Worm (Caenorhabditis elegans) whole organism, L3 larva: ENCODE data around the gene ptr-20.

Source experiments
- R02D3.7 ChIP-seq: fragments of 150-350 bp; optimal IDR thresholded peaks from 2 replicates; lab custom pipeline; 2014; ENCODE audit warnings: missing biosample characterization, missing genetic modification characterization
- ZK546.5 ChIP-seq: sonication (generic microtip); optimal IDR thresholded peaks from 2 replicates; lab custom pipeline; 2017; ENCODE audit warnings: missing biosample characterization, missing genetic modification characterization
- aly-2 ChIP-seq: fragments of 150-350 bp; optimal IDR thresholded peaks from 2 replicates; lab custom pipeline; 2014; ENCODE audit warnings: missing biosample characterization, missing genetic modification characterization
- ama-1 ChIP-seq: fragments of 150-350 bp; optimal IDR thresholded peaks from 2 replicates; lab custom pipeline; 2018
- ceh-16 ChIP-seq: sonication (generic microtip); optimal IDR thresholded peaks from 2 replicates; lab custom pipeline; 2017; ENCODE audit warnings: missing biosample characterization, missing genetic modification characterization
- ceh-28 ChIP-seq: fragments of 150-350 bp; optimal IDR thresholded peaks from 2 replicates; lab custom pipeline; 2014; ENCODE audit warnings: missing biosample characterization, missing genetic modification reagents, missing genetic modification characterization
- ceh-82 ChIP-seq: fragments of 150-350 bp; optimal IDR thresholded peaks from 2 replicates; lab custom pipeline; 2014; ENCODE audit warnings: missing biosample characterization, missing genetic modification characterization
- ceh-9 ChIP-seq: sonication (generic microtip); optimal IDR thresholded peaks from 2 replicates; lab custom pipeline; 2018; ENCODE audit warnings: missing biosample characterization, missing genetic modification characterization
- egl-27 ChIP-seq: sonication (generic microtip); optimal IDR thresholded peaks from 4 replicates; lab custom pipeline; 2017; ENCODE audit warnings: missing biosample characterization, missing genetic modification reagents, missing genetic modification characterization
- egl-5 ChIP-seq: fragments of 150-350 bp; optimal IDR thresholded peaks from 2 replicates; lab custom pipeline; 2017; ENCODE audit warnings: missing biosample characterization, missing genetic modification reagents, missing genetic modification characterization, inconsistent platforms
- elt-1 ChIP-seq: fragments of 150-350 bp; optimal IDR thresholded peaks from 2 replicates; lab custom pipeline; 2014; ENCODE audit warnings: missing biosample characterization, missing genetic modification characterization
- elt-2 ChIP-seq: sonication (generic microtip); optimal IDR thresholded peaks from 2 replicates; lab custom pipeline; 2016; ENCODE audit warnings: missing genetic modification reagents, mild to moderate bottlenecking, missing genetic modification characterization, missing compliant biosample characterization
- elt-3 ChIP-seq, 3 experiments: fragments of 150-350 bp in 1 of 3; sonication (generic microtip) in 2 of 3; optimal IDR thresholded peaks; 2 replicates in 2 of 3; 4 replicates in 1 of 3; lab custom pipeline; 2014 to 2017; ENCODE audit warnings: missing biosample characterization in 3 of 3, missing genetic modification characterization in 3 of 3
- eor-1 ChIP-seq, 2 experiments: fragments of 150-350 bp; optimal IDR thresholded peaks; 2 replicates each; lab custom pipeline; 2014 to 2018; ENCODE audit warnings: missing biosample characterization in 2 of 2, missing genetic modification characterization in 2 of 2
- fkh-10 ChIP-seq: sonication (generic microtip); optimal IDR thresholded peaks from 2 replicates; lab custom pipeline; 2017; ENCODE audit warnings: missing biosample characterization, missing genetic modification reagents, missing genetic modification characterization
- fkh-2 ChIP-seq: fragments of 150-350 bp; optimal IDR thresholded peaks from 2 replicates; lab custom pipeline; 2014; ENCODE audit warnings: missing biosample characterization, missing genetic modification reagents, missing genetic modification characterization
- hmg-11 ChIP-seq: sonication (generic microtip); optimal IDR thresholded peaks from 2 replicates; lab custom pipeline; 2016; ENCODE audit warnings: missing genetic modification characterization, missing compliant biosample characterization
- jun-1 ChIP-seq: fragments of 150-350 bp; optimal IDR thresholded peaks from 2 replicates; lab custom pipeline; 2014; ENCODE audit warnings: missing biosample characterization, missing genetic modification reagents, missing genetic modification characterization
- lin-15B ChIP-seq: fragments of 150-350 bp; optimal IDR thresholded peaks from 2 replicates; lab custom pipeline; 2014; ENCODE audit warnings: missing biosample characterization, missing genetic modification characterization
- lin-39 ChIP-seq: fragments of 150-350 bp; optimal IDR thresholded peaks from 2 replicates; lab custom pipeline; 2018; ENCODE audit warnings: missing biosample characterization, missing genetic modification reagents, missing genetic modification characterization
- lsy-12 ChIP-seq: sonication (generic microtip); optimal IDR thresholded peaks from 2 replicates; lab custom pipeline; 2016; ENCODE audit warnings: mild to moderate bottlenecking, missing genetic modification characterization, missing compliant biosample characterization
- mdl-1 ChIP-seq: fragments of 150-350 bp; optimal IDR thresholded peaks from 2 replicates; lab custom pipeline; 2014; ENCODE audit warnings: missing biosample characterization, missing genetic modification characterization
- nfya-1 ChIP-seq: sonication (generic microtip); optimal IDR thresholded peaks from 2 replicates; lab custom pipeline; 2017; ENCODE audit warnings: missing genetic modification characterization, mild to moderate bottlenecking, missing compliant biosample characterization, antibody characterized with exemption, moderate library complexity; ENCODE audit not compliant: insufficient read depth
- nhr-11 ChIP-seq: fragments of 150-350 bp; optimal IDR thresholded peaks from 2 replicates; lab custom pipeline; 2014; ENCODE audit warnings: missing biosample characterization, missing genetic modification characterization
- nhr-23 ChIP-seq: fragments of 150-350 bp; optimal IDR thresholded peaks from 2 replicates; lab custom pipeline; 2014; ENCODE audit warnings: missing biosample characterization, missing genetic modification reagents, missing genetic modification characterization
- nhr-237 ChIP-seq: fragments of 150-350 bp; optimal IDR thresholded peaks from 2 replicates; lab custom pipeline; 2014; ENCODE audit warnings: missing biosample characterization, missing genetic modification characterization
- nhr-25 ChIP-seq: sonication (generic microtip); optimal IDR thresholded peaks from 2 replicates; lab custom pipeline; 2017; ENCODE audit warnings: missing biosample characterization, missing genetic modification characterization
- nhr-28 ChIP-seq: fragments of 150-350 bp; optimal IDR thresholded peaks from 2 replicates; lab custom pipeline; 2014; ENCODE audit warnings: missing biosample characterization, missing genetic modification characterization
- nhr-67 ChIP-seq: fragments of 150-350 bp; optimal IDR thresholded peaks from 2 replicates; lab custom pipeline; 2014; ENCODE audit warnings: missing biosample characterization, missing genetic modification characterization
- nhr-76 ChIP-seq: fragments of 150-350 bp; sonication (generic microtip); optimal IDR thresholded peaks from 5 replicates; lab custom pipeline; 2014; ENCODE audit warnings: missing biosample characterization, missing genetic modification characterization
- pha-4 ChIP-seq: fragments of 150-350 bp; optimal IDR thresholded peaks from 2 replicates; lab custom pipeline; 2014; ENCODE audit warnings: missing biosample characterization, missing genetic modification reagents, missing genetic modification characterization
- sea-2 ChIP-seq: fragments of 150-350 bp; sonication (generic microtip); optimal IDR thresholded peaks from 4 replicates; lab custom pipeline; 2014; ENCODE audit warnings: missing biosample characterization, missing genetic modification reagents, missing genetic modification characterization
- skn-1 ChIP-seq: fragments of 150-350 bp; optimal IDR thresholded peaks from 2 replicates; lab custom pipeline; 2014; ENCODE audit warnings: missing biosample characterization, missing genetic modification characterization
- snpc-4 ChIP-seq: fragments of 150-350 bp; optimal IDR thresholded peaks from 2 replicates; lab custom pipeline; 2014; ENCODE audit warnings: missing biosample characterization, missing genetic modification characterization
- tbx-2 ChIP-seq: sonication (generic microtip); optimal IDR thresholded peaks from 2 replicates; lab custom pipeline; 2016; ENCODE audit warnings: mild to moderate bottlenecking, missing genetic modification characterization, missing compliant biosample characterization
- unc-62 ChIP-seq: fragments of 150-350 bp; sonication (generic microtip); optimal IDR thresholded peaks from 4 replicates; lab custom pipeline; 2014; ENCODE audit warnings: missing biosample characterization, missing genetic modification reagents, missing genetic modification characterization
- zag-1 ChIP-seq: fragments of 150-350 bp; optimal IDR thresholded peaks from 2 replicates; lab custom pipeline; 2014; ENCODE audit warnings: missing biosample characterization, missing genetic modification characterization
- ztf-11 ChIP-seq: fragments of 150-350 bp; optimal IDR thresholded peaks from 2 replicates; lab custom pipeline; 2014; ENCODE audit warnings: missing biosample characterization, missing genetic modification characterization
- ztf-4 ChIP-seq: fragments of 150-350 bp; optimal IDR thresholded peaks from 2 replicates; lab custom pipeline; 2014; ENCODE audit warnings: missing biosample characterization, missing genetic modification characterization

The ptr-20 gene

DNA sequence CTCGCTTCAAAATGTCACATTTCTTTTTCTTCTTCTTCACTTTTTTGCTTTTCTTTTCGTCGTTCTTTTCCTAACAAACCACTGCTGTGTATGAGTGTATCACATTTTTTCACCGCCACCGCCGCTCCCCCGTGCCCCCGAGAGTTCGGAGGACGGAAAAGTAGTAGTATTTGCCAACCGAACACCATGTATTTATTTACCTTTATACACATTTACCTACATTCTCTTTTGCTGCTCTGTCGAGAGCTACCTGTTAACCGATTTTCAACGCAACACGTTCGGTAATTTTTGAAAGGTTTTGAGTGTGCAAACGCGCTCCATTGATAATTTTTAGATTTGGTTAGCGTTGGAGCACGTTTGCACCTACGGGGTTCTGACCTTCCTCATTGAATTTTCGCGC lies 48.3 kb downstream of the ptr-20 start:
- TF ChIP-seq elt-2 (tag; lab: Kevin White, UChicago) (no peak), pha-4 (tag; lab: Kevin White, UChicago) (peak; percentile 69)

DNA sequence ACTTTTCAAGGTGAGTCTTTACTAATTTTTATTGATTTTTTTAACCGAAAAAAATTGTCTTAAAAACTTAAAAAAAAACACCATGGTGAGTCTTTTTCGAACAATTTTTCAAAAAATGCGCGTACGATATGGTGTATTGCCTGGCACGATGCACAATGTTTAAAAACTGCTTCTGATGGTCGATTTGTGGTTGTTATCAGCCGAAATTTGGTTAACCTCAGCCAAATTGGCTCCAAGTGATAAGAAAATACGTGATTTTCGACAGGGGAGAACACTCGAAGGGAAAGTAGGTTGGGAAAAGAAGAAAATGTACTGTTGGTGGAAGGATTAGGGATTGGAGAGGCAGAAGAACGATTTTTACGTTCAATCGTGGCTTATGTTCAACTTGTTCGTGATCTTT lies 49.6 kb downstream of the ptr-20 start:
- TF ChIP-seq R02D3.7 (tag; lab: Kevin White, UChicago) (no peak), elt-2 (tag; lab: Kevin White, UChicago) (peak; percentile 67), ZK546.5 (tag; lab: Kevin White, UChicago) (no peak), ama-1 (lab: Kevin White, UChicago) (peak; percentile 42), pha-4 (tag; lab: Kevin White, UChicago) (peak; percentile 40)

DNA sequence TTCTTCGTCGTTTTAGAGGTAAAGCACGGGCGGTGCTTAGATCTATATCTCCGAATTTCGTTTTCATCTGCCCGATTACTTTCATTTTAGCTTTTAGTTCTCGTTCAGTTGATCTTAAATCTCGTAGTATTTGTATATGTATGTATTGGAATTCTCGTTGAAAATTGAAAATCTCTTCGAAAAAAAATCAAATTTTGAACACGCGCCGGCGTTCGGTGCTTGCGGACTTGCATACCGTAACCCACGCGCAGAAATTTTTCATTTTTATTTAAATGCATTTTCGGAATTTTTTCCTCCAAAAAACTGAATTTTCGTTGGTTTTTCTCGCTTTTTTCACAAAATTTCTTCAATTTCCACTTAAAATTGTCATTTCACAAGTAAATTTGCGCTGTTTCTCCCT lies 50.2 kb downstream of the ptr-20 start:
- TF ChIP-seq aly-2 (tag; lab: Kevin White, UChicago) (no peak), nhr-25 (tag; lab: Kevin White, UChicago) (peak; percentile 20)

DNA sequence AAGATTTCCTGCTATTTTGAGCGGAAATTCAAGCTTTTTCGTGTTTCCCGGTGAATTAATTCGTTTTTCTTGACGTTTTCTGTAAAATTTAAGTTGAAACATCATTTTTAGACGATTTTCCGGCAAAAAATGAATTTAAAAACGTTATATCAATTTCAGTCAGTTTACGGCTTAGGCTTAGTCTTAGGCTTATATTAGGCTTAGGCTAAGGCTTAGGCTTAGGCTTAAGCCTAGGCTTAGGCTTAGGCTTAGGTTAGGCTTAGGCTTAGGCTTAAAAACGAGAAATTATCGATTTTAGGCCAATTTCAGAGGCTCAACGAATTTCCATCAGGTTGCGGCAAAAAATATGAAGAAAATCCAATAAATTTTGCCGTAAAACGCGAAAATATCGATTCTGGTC lies 50.9 kb downstream of the ptr-20 start:
- no peak for TF ChIP-seq nhr-23 (tag; lab: Kevin White, UChicago)

DNA sequence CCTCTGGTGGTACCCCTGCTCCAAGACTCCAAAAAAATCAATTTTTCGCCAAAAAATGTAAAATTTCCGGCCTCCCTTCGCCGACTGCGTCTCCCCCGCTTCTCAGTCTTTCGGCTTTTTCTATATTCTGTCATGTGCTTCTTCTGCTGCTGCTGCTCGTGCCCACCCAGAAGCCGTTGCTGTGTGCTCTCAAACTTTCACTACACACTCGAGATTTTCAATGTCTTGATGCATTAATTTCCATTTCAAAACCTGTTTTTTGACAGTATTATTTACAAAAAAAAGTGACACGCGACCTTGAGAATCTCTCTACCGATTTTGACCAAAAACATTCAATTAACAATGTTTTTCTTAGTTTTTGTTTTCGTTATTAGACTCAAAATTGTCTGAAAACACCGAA lies 51.3 kb downstream of the ptr-20 start:
- TF ChIP-seq egl-5 (tag; lab: Kevin White, UChicago) (no peak), lsy-12 (tag; lab: Kevin White, UChicago) (no peak), nhr-76 (tag; lab: Kevin White, UChicago) (no peak), skn-1 (tag; lab: Kevin White, UChicago) (no peak), nhr-237 (tag; lab: Kevin White, UChicago) (no peak), elt-3 (tag; optimal IDR thresholded peaks at IDR 0.05; lab: Kevin White, UChicago) (no peak), unc-62 (GFP tag; lab: Kevin White, UChicago) (no peak), nfya-1 (tag; lab: Kevin White, UChicago) (peak; percentile 44), eor-1 (tag; optimal IDR thresholded peaks at IDR 0.05; lab: Kevin White, UChicago) (no peak), sea-2 (GFP tag; lab: Kevin White, UChicago) (no peak), R02D3.7 (tag; lab: Kevin White, UChicago) (no peak), ztf-4 (tag; lab: Kevin White, UChicago) (no peak), ceh-82 (no peak), zag-1 (tag; lab: Kevin White, UChicago) (no peak), jun-1 (tag; lab: Kevin White, UChicago) (no peak), lin-39 (tag; lab: Kevin White, UChicago) (peak; percentile 40), fkh-2 (tag; lab: Kevin White, UChicago) (no peak), nhr-28 (tag; lab: Kevin White, UChicago) (no peak), nhr-25 (tag; lab: Kevin White, UChicago) (peak; percentile 36)
- TF ChIP-seq, all 47 proteins: peak for 3

DNA sequence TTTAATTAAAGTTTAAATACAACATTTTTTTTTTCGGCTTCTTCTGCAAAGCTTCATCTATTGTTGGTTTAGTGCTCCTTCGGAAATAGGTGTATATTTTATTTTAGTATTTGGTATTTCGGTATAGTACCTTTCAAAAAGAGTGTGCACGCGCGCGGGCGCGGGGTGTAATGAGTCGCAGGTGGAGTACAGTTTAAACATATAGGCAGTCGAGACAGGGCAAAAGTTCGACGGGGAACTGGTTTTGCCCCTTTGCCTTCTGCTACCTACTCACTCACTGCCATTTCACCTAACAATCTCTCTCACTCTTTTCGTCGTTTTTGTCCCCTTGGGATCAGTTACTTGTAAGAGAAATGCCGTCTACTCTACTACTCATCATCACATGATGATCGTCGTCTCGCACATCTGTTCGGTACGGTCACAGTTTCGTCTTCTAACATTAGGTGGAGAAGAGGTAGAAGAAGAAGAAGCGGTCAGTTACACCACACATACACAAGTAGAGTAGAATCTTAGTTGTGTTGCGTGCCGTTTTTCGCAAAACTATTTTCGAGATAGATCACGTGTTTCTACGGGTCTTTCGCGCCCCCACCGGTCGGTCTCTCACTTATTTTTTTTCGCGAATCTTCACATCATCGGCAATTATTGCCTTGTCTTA lies 54.4 kb downstream of the ptr-20 start:
- TF ChIP-seq nhr-67 (tag; lab: Kevin White, UChicago) (no peak), skn-1 (tag; lab: Kevin White, UChicago) (no peak), aly-2 (tag; lab: Kevin White, UChicago) (no peak), sea-2 (GFP tag; lab: Kevin White, UChicago) (no peak), fkh-2 (tag; lab: Kevin White, UChicago) (no peak), elt-3 (tag; optimal IDR thresholded peaks at IDR 0.05; lab: Kevin White, UChicago) (no peak), fkh-10 (GFP tag; lab: Kevin White, UChicago) (no peak), ceh-9 (no peak), nfya-1 (tag; lab: Kevin White, UChicago) (peak; percentile 8), ceh-16 (no peak), nhr-11 (tag; lab: Kevin White, UChicago) (no peak), jun-1 (tag; lab: Kevin White, UChicago) (peak; percentile 1), ama-1 (lab: Kevin White, UChicago) (peak; percentile 17), ceh-82 (no peak), unc-62 (GFP tag; lab: Kevin White, UChicago) (no peak), lin-39 (tag; lab: Kevin White, UChicago) (peak; percentile 2), nhr-76 (tag; lab: Kevin White, UChicago) (no peak), ztf-4 (tag; lab: Kevin White, UChicago) (no peak), snpc-4 (tag; lab: Kevin White, UChicago) (no peak), nhr-23 (tag; lab: Kevin White, UChicago) (peak; percentile 32), egl-27 (tag; lab: Kevin White, UChicago) (no peak), ztf-11 (no peak), hmg-11 (peak; percentile 21), lin-15B (tag; lab: Kevin White, UChicago) (no peak), tbx-2 (tag; lab: Kevin White, UChicago) (no peak), R02D3.7 (tag; lab: Kevin White, UChicago) (no peak), elt-1 (no peak), mdl-1 (tag; lab: Kevin White, UChicago) (no peak), egl-5 (tag; lab: Kevin White, UChicago) (no peak), ceh-28 (tag; lab: Kevin White, UChicago) (peak; percentile 10), eor-1 (tag; optimal IDR thresholded peaks at IDR 0.05; lab: Kevin White, UChicago) (no peak), zag-1 (tag; lab: Kevin White, UChicago) (no peak)
